Worm (Caenorhabditis elegans): ENCODE results near the gene fbl-1.

DNA sequence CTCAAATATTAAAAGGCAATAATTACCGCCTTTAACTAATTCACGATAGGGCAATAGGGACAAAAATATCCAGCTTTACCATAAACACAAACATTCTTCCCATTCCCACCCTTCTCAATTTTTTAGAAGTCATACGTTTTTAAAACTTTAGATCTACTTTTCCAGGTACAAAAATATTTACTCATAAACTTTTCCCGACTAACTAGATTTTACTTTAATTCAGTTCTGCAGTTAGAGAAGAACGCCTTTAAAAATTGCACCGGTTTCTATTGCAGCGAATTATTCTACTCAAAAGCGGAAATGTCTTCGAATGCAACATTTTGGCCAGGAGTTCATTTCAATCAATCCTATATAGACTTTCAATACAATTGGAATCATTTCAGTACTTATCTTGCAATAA lies 44.3 kb upstream of the fbl-1 start, which contains the start of gene sru-3:
- no peak for TF ChIP-seq D2030.7 (GFP tag; IDR thresholded peaks at IDR 0.05)
- no peak for TF ChIP-seq ama-1 (optimal IDR thresholded peaks at IDR 0.05)
- TF ChIP-seq ama-1 (GFP tag; optimal IDR thresholded peaks at IDR 0.05), result no peak
- TF ChIP-seq attf-6 (GFP tag; IDR thresholded peaks at IDR 0.05), result no peak
